Worm (Caenorhabditis elegans): ENCODE results near the gene rcq-5.

DNA sequence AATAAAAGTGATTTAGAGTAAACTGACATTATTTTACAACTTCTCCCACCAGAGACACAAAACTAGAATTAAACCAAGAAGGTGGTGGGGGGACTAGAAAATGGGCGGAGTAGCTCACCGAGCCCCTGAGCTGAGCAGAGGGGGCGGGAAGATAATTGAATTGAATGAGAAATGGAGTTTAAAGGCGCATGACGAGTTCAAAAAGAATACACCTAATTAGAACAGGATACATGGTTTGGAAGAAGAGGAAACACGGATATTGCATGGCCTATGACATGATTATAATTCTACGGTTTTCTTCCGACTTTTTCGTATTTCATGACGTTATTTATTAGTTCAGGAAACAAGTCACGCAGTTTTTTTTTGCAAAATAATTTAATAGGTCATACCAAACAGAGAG is 29.7 kb downstream of the rcq-5 start, which contains the start of gene T02C12.5:
- no peak for TF ChIP-seq cog-1 (tag; optimal IDR thresholded peaks at IDR 0.05)
- TF ChIP-seq ztf-23 (GFP tag; IDR thresholded peaks at IDR 0.05): no peak
- TF ChIP-seq tab-1 (GFP tag; IDR thresholded peaks at IDR 0.05): no peak
- TF ChIP-seq flt-1 (GFP tag; IDR thresholded peaks at IDR 0.05): no peak
- no peak for TF ChIP-seq T22C8.4 (GFP tag; IDR thresholded peaks at IDR 0.05)

All from whole organism, midembryonic.